Worm (Caenorhabditis elegans) whole organism, L4/young adult: ENCODE measurements around the gene srx-41.

Experiments
- dao-5 ChIP-seq: sonication (generic microtip); optimal IDR thresholded peaks from 2 replicates; lab custom pipeline; 2016; ENCODE audit warnings: missing genotype, missing genetic modification characterization, moderate library complexity, missing compliant biosample characterization
- him-1 ChIP-seq: sonication (generic microtip); optimal IDR thresholded peaks from 2 replicates; lab custom pipeline; 2016; ENCODE audit warnings: missing genotype, missing genetic modification reagents, missing genetic modification characterization, missing compliant biosample characterization

ce11 chrV:3606391-3606790 lies 30.6 kb downstream of the srx-41 start:
- no peak for TF ChIP-seq him-1 (tag; lab: Kevin White, UChicago)
- no peak for TF ChIP-seq dao-5 (tag; lab: Kevin White, UChicago)
